Worm (Caenorhabditis elegans) whole organism, L4 larva: ENCODE data around the gene nyn-3.

Source experiments
- F37D6.2 ChIP-seq: sonication (generic microtip); optimal IDR thresholded peaks from 2 replicates; lab custom pipeline; 2016; ENCODE audit warnings: mild to moderate bottlenecking, missing genetic modification characterization, missing compliant biosample characterization
- F44E2.7 ChIP-seq: fragments of 200-800 bp; sonication (Bioruptor generic); IDR thresholded peaks from 2 replicates; pipeline ENCODE4 v2.1.2; 2022; ENCODE audit warnings: missing genetic modification characterization, missing compliant biosample characterization
- Y105C5A.15 ChIP-seq: fragments of 200-800 bp; sonication (Bioruptor generic); IDR thresholded peaks from 2 replicates; pipeline ENCODE4 v1.3.6; 2022; ENCODE audit warnings: missing genetic modification characterization, missing compliant biosample characterization
- Y75B8A.6 ChIP-seq: fragments of 200-800 bp; sonication (Bioruptor generic); IDR thresholded peaks from 2 replicates; pipeline ENCODE4 v1.3.6; 2022; ENCODE audit warnings: missing genetic modification reagents, missing genetic modification characterization, missing compliant biosample characterization
- ZK337.2 ChIP-seq: fragments of 200-800 bp; sonication (Bioruptor generic); IDR thresholded peaks from 2 replicates; pipeline ENCODE4 v1.3.6; 2022; ENCODE audit warnings: missing genetic modification reagents, missing genetic modification characterization, missing compliant biosample characterization
- ZK546.5 ChIP-seq, 2 experiments: sonication (generic microtip); optimal IDR thresholded peaks; 2 replicates each; lab custom pipeline; 2017; ENCODE audit warnings: missing biosample characterization in 2 of 2, missing genetic modification characterization in 2 of 2
- aha-1 ChIP-seq: fragments of 150-350 bp; peaks from one replicate; lab custom pipeline; 2014; ENCODE audit warnings: missing biosample characterization, missing genetic modification characterization
- ctbp-1 ChIP-seq: fragments of 200-800 bp; sonication (Bioruptor generic); IDR thresholded peaks from 2 replicates; pipeline ENCODE4 v1.3.6; 2022; ENCODE audit warnings: missing genetic modification reagents, missing genetic modification characterization, missing compliant biosample characterization
- daf-12 ChIP-seq: fragments of 150-350 bp; optimal IDR thresholded peaks from 2 replicates; lab custom pipeline; 2014; ENCODE audit warnings: missing biosample characterization, missing genetic modification reagents, missing genetic modification characterization
- daf-16 ChIP-seq, 3 experiments: sonication (generic microtip); optimal IDR thresholded peaks; 2 replicates each; lab custom pipeline; 2016 to 2017; ENCODE audit warnings: missing genetic modification characterization in 3 of 3, missing genetic modification reagents in 3 of 3, mild to moderate bottlenecking in 2 of 3, missing compliant biosample characterization in 2 of 3, missing biosample characterization in 1 of 3, moderate library complexity in 1 of 3
- daf-19 ChIP-seq: fragments of 200-800 bp; sonication (Bioruptor generic); conservative IDR thresholded peaks from 2 replicates; pipeline ENCODE4 v1.3.6; 2022; ENCODE audit warnings: missing genetic modification characterization, missing compliant biosample characterization
- daf-8 ChIP-seq: fragments of 200-800 bp; sonication (Bioruptor generic); IDR thresholded peaks from 2 replicates; pipeline ENCODE4 v1.3.6; 2022; ENCODE audit warnings: missing genetic modification characterization, missing compliant biosample characterization
- dmd-6 ChIP-seq: fragments of 200-800 bp; sonication (Bioruptor generic); IDR thresholded peaks from 2 replicates; pipeline ENCODE4 v1.3.6; 2022; ENCODE audit warnings: missing genetic modification reagents, missing genetic modification characterization, missing compliant biosample characterization
- dpl-1 ChIP-seq: fragments of 150-350 bp; optimal IDR thresholded peaks from 2 replicates; lab custom pipeline; 2014; ENCODE audit warnings: missing biosample characterization, missing genetic modification reagents, missing genetic modification characterization
- dve-1 ChIP-seq: sonication (generic microtip); optimal IDR thresholded peaks from 2 replicates; lab custom pipeline; 2017; ENCODE audit warnings: antibody characterized with exemption, mild to moderate bottlenecking, missing genetic modification characterization, missing compliant biosample characterization; ENCODE audit not compliant: insufficient read depth
- egl-27 ChIP-seq: sonication (generic microtip); optimal IDR thresholded peaks from 3 replicates; lab custom pipeline; 2017; ENCODE audit warnings: missing biosample characterization, missing genetic modification reagents, missing genetic modification characterization
- egl-43 ChIP-seq: fragments of 200-800 bp; sonication (Bioruptor generic); IDR thresholded peaks from 2 replicates; pipeline ENCODE4 v1.3.6; 2022; ENCODE audit warnings: missing genetic modification reagents, missing genetic modification characterization, missing compliant biosample characterization
- fkh-10 ChIP-seq: fragments of 150-350 bp; optimal IDR thresholded peaks from 2 replicates; lab custom pipeline; 2014; ENCODE audit warnings: missing biosample characterization, missing genetic modification reagents, missing genetic modification characterization
- fos-1 ChIP-seq: fragments of 150-350 bp; optimal IDR thresholded peaks from 2 replicates; lab custom pipeline; 2014; ENCODE audit warnings: missing biosample characterization, missing genetic modification characterization
- gei-8 ChIP-seq: fragments of 200-800 bp; sonication (Bioruptor generic); optimal IDR thresholded peaks from 2 replicates; lab custom pipeline; 2018; ENCODE audit warnings: mild to moderate bottlenecking, missing genetic modification characterization, missing compliant biosample characterization
- hif-1 ChIP-seq, 2 experiments: sonication (generic microtip); optimal IDR thresholded peaks; 2 replicates each; lab custom pipeline; 2016 to 2017; ENCODE audit warnings: missing compliant biosample characterization in 2 of 2, missing genetic modification characterization in 2 of 2, missing genetic modification reagents in 2 of 2, missing genotype in 2 of 2, mild to moderate bottlenecking in 1 of 2
- hlh-11 ChIP-seq: fragments of 200-800 bp; sonication (Bioruptor generic); optimal IDR thresholded peaks from 2 replicates; lab custom pipeline; 2018; ENCODE audit warnings: mild to moderate bottlenecking, missing genetic modification characterization, missing compliant biosample characterization
- lin-13 ChIP-seq: fragments of 150-350 bp; optimal IDR thresholded peaks from 2 replicates; lab custom pipeline; 2014; ENCODE audit warnings: missing biosample characterization, missing genetic modification reagents, missing genetic modification characterization
- lin-29 ChIP-seq: fragments of 200-800 bp; sonication (Bioruptor generic); IDR thresholded peaks from 2 replicates; pipeline ENCODE4 v1.3.6; 2022; ENCODE audit warnings: missing genetic modification reagents, missing genetic modification characterization, missing compliant biosample characterization
- lsy-2 ChIP-seq, 2 experiments: fragments of 150-350 bp in 1 of 2; sonication (generic microtip) in 1 of 2; optimal IDR thresholded peaks; 2 replicates each; lab custom pipeline; 2014 to 2017; ENCODE audit warnings: missing biosample characterization in 2 of 2, missing genetic modification characterization in 2 of 2
- madf-5 ChIP-seq, 2 experiments: fragments of 200-800 bp; sonication (Bioruptor generic); IDR thresholded peaks; 2 replicates each; pipeline ENCODE4 v1.3.6; 2022; ENCODE audit warnings: missing compliant biosample characterization in 2 of 2, missing genetic modification characterization in 2 of 2
- madf-9 ChIP-seq: fragments of 200-800 bp; sonication (Bioruptor generic); conservative IDR thresholded peaks from 2 replicates; pipeline ENCODE4 v1.3.6; 2022; ENCODE audit warnings: missing genetic modification reagents, missing genetic modification characterization, missing compliant biosample characterization
- mdl-1 ChIP-seq, 2 experiments: fragments of 150-350 bp in 1 of 2; sonication (generic microtip) in 1 of 2; optimal IDR thresholded peaks; 2 replicates each; lab custom pipeline; 2014 to 2017; ENCODE audit warnings: missing biosample characterization in 2 of 2, missing genetic modification characterization in 2 of 2
- mes-2 ChIP-seq: sonication (generic microtip); optimal IDR thresholded peaks from 2 replicates; lab custom pipeline; 2016; ENCODE audit warnings: missing genotype, mild to moderate bottlenecking, missing genetic modification characterization, missing compliant biosample characterization; ENCODE audit not compliant: poor library complexity, severe bottlenecking
- mxl-2 ChIP-seq: fragments of 200-800 bp; sonication (Bioruptor generic); conservative IDR thresholded peaks from 2 replicates; pipeline ENCODE4 v1.3.6; 2022; ENCODE audit warnings: missing genetic modification reagents, missing genetic modification characterization, missing compliant biosample characterization
- mxl-3 ChIP-seq: fragments of 200-800 bp; sonication (Bioruptor generic); optimal IDR thresholded peaks from 2 replicates; lab custom pipeline; 2018; ENCODE audit warnings: mild to moderate bottlenecking, missing genetic modification characterization, missing compliant biosample characterization
- nhr-10 ChIP-seq: fragments of 150-350 bp; optimal IDR thresholded peaks from 2 replicates; lab custom pipeline; 2014; ENCODE audit warnings: missing biosample characterization, missing genetic modification characterization
- nhr-11 ChIP-seq: fragments of 150-350 bp; optimal IDR thresholded peaks from 2 replicates; lab custom pipeline; 2014; ENCODE audit warnings: missing biosample characterization, missing genetic modification characterization
- nhr-28 ChIP-seq: fragments of 150-350 bp; optimal IDR thresholded peaks from 2 replicates; lab custom pipeline; 2014; ENCODE audit warnings: missing biosample characterization, missing genetic modification characterization
- nhr-76 ChIP-seq: fragments of 150-350 bp; optimal IDR thresholded peaks from 2 replicates; lab custom pipeline; 2014; ENCODE audit warnings: missing biosample characterization, missing genetic modification characterization
- php-3 ChIP-seq: fragments of 200-800 bp; sonication (Bioruptor generic); IDR thresholded peaks from 2 replicates; pipeline ENCODE4 v1.3.6; 2022; ENCODE audit warnings: missing genetic modification reagents, missing genetic modification characterization, missing compliant biosample characterization
- pqm-1 ChIP-seq: sonication (generic microtip); optimal IDR thresholded peaks from 2 replicates; lab custom pipeline; 2017; ENCODE audit warnings: missing biosample characterization, missing genetic modification characterization
- rbr-2 ChIP-seq: sonication (generic microtip); optimal IDR thresholded peaks from 2 replicates; lab custom pipeline; 2016; ENCODE audit warnings: missing genotype, missing genetic modification characterization, missing compliant biosample characterization
- sdz-12 ChIP-seq: fragments of 200-800 bp; sonication (Bioruptor generic); optimal IDR thresholded peaks from 2 replicates; lab custom pipeline; 2018; ENCODE audit warnings: mild to moderate bottlenecking, missing genetic modification characterization, missing compliant biosample characterization
- snpc-1.2 ChIP-seq: fragments of 200-800 bp; sonication (Bioruptor generic); IDR thresholded peaks from 2 replicates; pipeline ENCODE4 v1.3.6; 2022; ENCODE audit warnings: missing genetic modification reagents, missing genetic modification characterization, missing compliant biosample characterization
- snpc-4 ChIP-seq: fragments of 150-350 bp; optimal IDR thresholded peaks from 2 replicates; lab custom pipeline; 2014; ENCODE audit warnings: missing biosample characterization, missing genetic modification characterization
- spr-1 ChIP-seq: sonication (generic microtip); optimal IDR thresholded peaks from 2 replicates; lab custom pipeline; 2016; ENCODE audit warnings: mild to moderate bottlenecking, missing genetic modification characterization, missing compliant biosample characterization
- zfp-2 ChIP-seq: sonication (generic microtip); optimal IDR thresholded peaks from 2 replicates; lab custom pipeline; 2016; ENCODE audit warnings: mild to moderate bottlenecking, missing genetic modification characterization, missing compliant biosample characterization
- zip-2 ChIP-seq: fragments of 150-350 bp; optimal IDR thresholded peaks from 2 replicates; lab custom pipeline; 2014; ENCODE audit warnings: missing biosample characterization, missing genetic modification characterization
- ztf-11 ChIP-seq: fragments of 150-350 bp; optimal IDR thresholded peaks from 2 replicates; lab custom pipeline; 2014; ENCODE audit warnings: missing biosample characterization, missing genetic modification characterization
- ztf-7 ChIP-seq: fragments of 150-350 bp; optimal IDR thresholded peaks from 2 replicates; lab custom pipeline; 2014; ENCODE audit warnings: missing biosample characterization, missing genetic modification characterization

The nyn-3 gene

ce11 chrII:6339511-6339910, 47.1 kb upstream of the nyn-3 start:
- TF ChIP-seq dve-1 (tag; lab: Kevin White, UChicago) (peak; percentile 33), lsy-2 (tag; optimal IDR thresholded peaks at IDR 0.05; lab: Kevin White, UChicago) (peak in 1 of 2 experiments; percentile 11), daf-16 (GFP tag; optimal IDR thresholded peaks at IDR 0.05; lab: Kevin White, UChicago) (no peak), daf-16 (tag; optimal IDR thresholded peaks at IDR 0.05; lab: Kevin White, UChicago) (peak; percentile 59), Y75B8A.6 (GFP tag; lab: Robert Waterston, UW) (no peak), fos-1 (tag; lab: Kevin White, UChicago) (no peak), spr-1 (tag; lab: Kevin White, UChicago) (no peak), aha-1 (tag; lab: Kevin White, UChicago) (peak; percentile 74), lin-29 (no peak), pqm-1 (tag; lab: Kevin White, UChicago) (peak; percentile 51)

ce11 chrII:6335358-6335757, 42.9 kb upstream of the nyn-3 start, which contains the start of gene C32D5.14:
C32D5.14 (plus strand) TSS chrII:6335488.
- TF ChIP-seq daf-19 (no peak), aha-1 (tag; lab: Kevin White, UChicago) (peak; percentile 73), daf-16 (GFP tag; optimal IDR thresholded peaks at IDR 0.05; lab: Kevin White, UChicago) (no peak), daf-16 (tag; optimal IDR thresholded peaks at IDR 0.05; lab: Kevin White, UChicago) (peak; percentile 27), egl-43 (no peak), ztf-11 (no peak), lin-13 (GFP tag; lab: Kevin White, UChicago) (no peak), mxl-3 (GFP tag; lab: Kevin White, UChicago) (peak; percentile 52), dve-1 (tag; lab: Kevin White, UChicago) (peak; percentile 54), dmd-6 (GFP tag; lab: Robert Waterston, UW) (peak; percentile 84), daf-12 (no peak), nhr-10 (tag; lab: Kevin White, UChicago) (no peak), hif-1 (tag; optimal IDR thresholded peaks at IDR 0.05; lab: Kevin White, UChicago) (peak in 1 of 2 experiments; percentile 45), zfp-2 (tag; lab: Kevin White, UChicago) (no peak), fkh-10 (GFP tag; lab: Kevin White, UChicago) (no peak), nhr-76 (tag; lab: Kevin White, UChicago) (no peak), nhr-11 (peak; percentile 35), ZK546.5 (tag; optimal IDR thresholded peaks at IDR 0.05; lab: Kevin White, UChicago) (no peak), hlh-11 (tag; lab: Kevin White, UChicago) (peak; percentile 26)

ce11 chrII:6334745-6335260, 42.4 kb upstream of the nyn-3 start:
- TF ChIP-seq mxl-3 (GFP tag; lab: Kevin White, UChicago) (no peak), pqm-1 (tag; lab: Kevin White, UChicago) (peak; percentile 54), ZK337.2 (GFP tag; lab: Robert Waterston, UW) (no peak), zfp-2 (tag; lab: Kevin White, UChicago) (no peak), madf-9 (GFP tag; lab: Robert Waterston, UW) (no peak), snpc-1.2 (GFP tag; lab: Robert Waterston, UW) (no peak), mxl-2 (GFP tag; lab: Robert Waterston, UW) (no peak), ctbp-1 (no peak), rbr-2 (no peak), zip-2 (no peak), madf-5 (GFP tag; IDR thresholded peaks at IDR 0.05; lab: Robert Waterston, UW) (no peak), daf-8 (GFP tag; lab: Robert Waterston, UW) (no peak), F44E2.7 (GFP tag; lab: Robert Waterston, UW) (no peak), hlh-11 (tag; lab: Kevin White, UChicago) (peak; percentile 40), daf-16 (GFP tag; optimal IDR thresholded peaks at IDR 0.05; lab: Kevin White, UChicago) (no peak), daf-16 (tag; optimal IDR thresholded peaks at IDR 0.05; lab: Kevin White, UChicago) (no peak), egl-27 (no peak), mes-2 (no peak), sdz-12 (GFP tag; lab: Kevin White, UChicago) (no peak), Y105C5A.15 (GFP tag; lab: Robert Waterston, UW) (no peak), snpc-4 (tag; lab: Kevin White, UChicago) (no peak), nhr-28 (tag; lab: Kevin White, UChicago) (peak; percentile 43), mdl-1 (tag; optimal IDR thresholded peaks at IDR 0.05; lab: Kevin White, UChicago) (no peak), dpl-1 (no peak), ztf-7 (tag; lab: Kevin White, UChicago) (no peak), gei-8 (no peak), dve-1 (tag; lab: Kevin White, UChicago) (peak; percentile 56), F37D6.2 (tag; lab: Kevin White, UChicago) (no peak), php-3 (no peak), fkh-10 (GFP tag; lab: Kevin White, UChicago) (no peak), dmd-6 (GFP tag; lab: Robert Waterston, UW) (peak; percentile 31; the same call in 1 of the 2 replicates)
